Worm (Caenorhabditis elegans) whole organism, L2 larva: ENCODE results near the gene srx-84.
A peak's percentile ranks its signal among the peaks of the same experiment; 100 is the strongest.

ENCODE experiments used
- C34F6.9 ChIP-seq: fragments of 150-350 bp; optimal IDR thresholded peaks from 2 replicates; lab custom pipeline; 2014; ENCODE audit warnings: missing biosample characterization, missing genetic modification characterization
- F13H6.1 ChIP-seq: sonication (generic microtip); optimal IDR thresholded peaks from 2 replicates; lab custom pipeline; 2016; ENCODE audit warnings: missing genetic modification characterization, missing compliant biosample characterization
- R02D3.7 ChIP-seq: fragments of 150-350 bp; optimal IDR thresholded peaks from 2 replicates; lab custom pipeline; 2014; ENCODE audit warnings: missing biosample characterization, missing genetic modification characterization
- Y55F3AM.14 ChIP-seq: fragments of 200-800 bp; sonication (Bioruptor generic); optimal IDR thresholded peaks from 2 replicates; lab custom pipeline; 2018; ENCODE audit warnings: mild to moderate bottlenecking, missing genetic modification characterization, missing compliant biosample characterization
- ZK546.5 ChIP-seq: sonication (generic microtip); optimal IDR thresholded peaks from 2 replicates; lab custom pipeline; 2017; ENCODE audit warnings: missing biosample characterization, missing genetic modification characterization
- alr-1 ChIP-seq: fragments of 150-350 bp; optimal IDR thresholded peaks from 2 replicates; lab custom pipeline; 2014; ENCODE audit warnings: missing biosample characterization, missing genetic modification characterization
- ama-1 ChIP-seq: fragments of 150-350 bp; optimal IDR thresholded peaks from 2 replicates; lab custom pipeline; 2018; ENCODE audit warnings: inconsistent platforms
- ceh-16 ChIP-seq: fragments of 150-350 bp; optimal IDR thresholded peaks from 2 replicates; lab custom pipeline; 2014; ENCODE audit warnings: missing biosample characterization, missing genetic modification characterization
- crh-2 ChIP-seq: sonication (generic microtip); optimal IDR thresholded peaks from 2 replicates; lab custom pipeline; 2017; ENCODE audit warnings: missing biosample characterization, missing genetic modification characterization
- egl-27 ChIP-seq: sonication (generic microtip); optimal IDR thresholded peaks from 3 replicates; lab custom pipeline; 2017; ENCODE audit warnings: missing biosample characterization, missing genetic modification reagents, missing genetic modification characterization
- elt-1 ChIP-seq: fragments of 150-350 bp; optimal IDR thresholded peaks from 2 replicates; lab custom pipeline; 2014; ENCODE audit warnings: missing biosample characterization, missing genetic modification characterization
- elt-3 ChIP-seq: sonication (generic microtip); optimal IDR thresholded peaks from 2 replicates; lab custom pipeline; 2017; ENCODE audit warnings: missing biosample characterization, missing genetic modification characterization
- fos-1 ChIP-seq: fragments of 150-350 bp; optimal IDR thresholded peaks from 2 replicates; lab custom pipeline; 2014; ENCODE audit warnings: missing biosample characterization, missing genetic modification characterization
- gmeb-1 ChIP-seq: fragments of 150-350 bp; optimal IDR thresholded peaks from 2 replicates; lab custom pipeline; 2014; ENCODE audit warnings: missing biosample characterization, missing genetic modification characterization
- lin-11 ChIP-seq: fragments of 150-350 bp; sonication (generic microtip); optimal IDR thresholded peaks from 2 replicates; lab custom pipeline; 2014; ENCODE audit warnings: missing biosample characterization, missing genetic modification characterization, inconsistent platforms, mixed read lengths
- lin-39 ChIP-seq: fragments of 150-350 bp; optimal IDR thresholded peaks from 2 replicates; lab custom pipeline; 2014; ENCODE audit warnings: missing biosample characterization, missing genetic modification reagents, missing genetic modification characterization
- lsy-2 ChIP-seq, 2 experiments: fragments of 150-350 bp in 1 of 2; sonication (generic microtip) in 1 of 2; optimal IDR thresholded peaks; 2 replicates each; lab custom pipeline; 2014 to 2017; ENCODE audit warnings: missing biosample characterization in 2 of 2, missing genetic modification characterization in 2 of 2
- mab-5 ChIP-seq: fragments of 150-350 bp; optimal IDR thresholded peaks from 2 replicates; lab custom pipeline; 2014; ENCODE audit warnings: missing biosample characterization, missing genetic modification characterization
- mbf-1 ChIP-seq: sonication (generic microtip); optimal IDR thresholded peaks from 2 replicates; lab custom pipeline; 2017; ENCODE audit warnings: missing biosample characterization, missing genetic modification characterization
- mdl-1 ChIP-seq, 2 experiments: fragments of 150-350 bp in 1 of 2; sonication (generic microtip) in 1 of 2; optimal IDR thresholded peaks; 2 replicates each; lab custom pipeline; 2017; ENCODE audit warnings: missing biosample characterization in 2 of 2, missing genetic modification characterization in 2 of 2
- nhr-10 ChIP-seq: sonication (generic microtip); optimal IDR thresholded peaks from 2 replicates; lab custom pipeline; 2017; ENCODE audit warnings: missing biosample characterization, missing genetic modification characterization
- nhr-11 ChIP-seq: fragments of 150-350 bp; optimal IDR thresholded peaks from 2 replicates; lab custom pipeline; 2014; ENCODE audit warnings: missing biosample characterization, missing genetic modification characterization
- nhr-12 ChIP-seq: fragments of 150-350 bp; optimal IDR thresholded peaks from 2 replicates; lab custom pipeline; 2014; ENCODE audit warnings: missing biosample characterization, missing genetic modification characterization
- nhr-129 ChIP-seq: fragments of 150-350 bp; optimal IDR thresholded peaks from 2 replicates; lab custom pipeline; 2014; ENCODE audit warnings: missing biosample characterization, missing genetic modification characterization
- nhr-21 ChIP-seq: fragments of 150-350 bp; optimal IDR thresholded peaks from 2 replicates; lab custom pipeline; 2014; ENCODE audit warnings: missing biosample characterization, missing genetic modification characterization
- nhr-23 ChIP-seq: fragments of 150-350 bp; optimal IDR thresholded peaks from 2 replicates; lab custom pipeline; 2014; ENCODE audit warnings: missing biosample characterization, missing genetic modification reagents, missing genetic modification characterization
- nhr-237 ChIP-seq: fragments of 150-350 bp; optimal IDR thresholded peaks from 2 replicates; lab custom pipeline; 2014; ENCODE audit warnings: missing biosample characterization, missing genetic modification characterization
- nhr-25 ChIP-seq: fragments of 150-350 bp; sonication (generic microtip); optimal IDR thresholded peaks from 3 replicates; lab custom pipeline; 2014; ENCODE audit warnings: missing biosample characterization, missing genetic modification characterization
- peb-1 ChIP-seq: fragments of 150-350 bp; optimal IDR thresholded peaks from 2 replicates; lab custom pipeline; 2014; ENCODE audit warnings: missing biosample characterization, missing genetic modification characterization
- sma-3 ChIP-seq: sonication (generic microtip); optimal IDR thresholded peaks from 2 replicates; lab custom pipeline; 2016; ENCODE audit warnings: missing genetic modification reagents, missing genetic modification characterization, missing compliant biosample characterization
- sma-9 ChIP-seq, 2 experiments: fragments of 150-350 bp in 1 of 2; sonication (generic microtip) in 1 of 2; optimal IDR thresholded peaks; 2 replicates each; lab custom pipeline; 2014 to 2016; ENCODE audit warnings: missing genetic modification characterization in 2 of 2, mild to moderate bottlenecking in 1 of 2, missing biosample characterization in 1 of 2, missing compliant biosample characterization in 1 of 2, missing genetic modification reagents in 1 of 2, moderate library complexity in 1 of 2
- unc-39 ChIP-seq: fragments of 150-350 bp; optimal IDR thresholded peaks from 2 replicates; lab custom pipeline; 2014; ENCODE audit warnings: missing biosample characterization, missing genetic modification characterization
- unc-62 ChIP-seq: fragments of 150-350 bp; optimal IDR thresholded peaks from 2 replicates; lab custom pipeline; 2014; ENCODE audit warnings: missing biosample characterization, missing genetic modification reagents, missing genetic modification characterization
- zag-1 ChIP-seq: fragments of 150-350 bp; optimal IDR thresholded peaks from 2 replicates; lab custom pipeline; 2014; ENCODE audit warnings: missing biosample characterization, missing genetic modification characterization
- ztf-1 ChIP-seq: fragments of 200-800 bp; sonication (Bioruptor generic); conservative IDR thresholded peaks from 2 replicates; pipeline ENCODE4 v1.3.6; 2022; ENCODE audit warnings: missing genetic modification characterization, missing compliant biosample characterization

srx-84 gene

DNA sequence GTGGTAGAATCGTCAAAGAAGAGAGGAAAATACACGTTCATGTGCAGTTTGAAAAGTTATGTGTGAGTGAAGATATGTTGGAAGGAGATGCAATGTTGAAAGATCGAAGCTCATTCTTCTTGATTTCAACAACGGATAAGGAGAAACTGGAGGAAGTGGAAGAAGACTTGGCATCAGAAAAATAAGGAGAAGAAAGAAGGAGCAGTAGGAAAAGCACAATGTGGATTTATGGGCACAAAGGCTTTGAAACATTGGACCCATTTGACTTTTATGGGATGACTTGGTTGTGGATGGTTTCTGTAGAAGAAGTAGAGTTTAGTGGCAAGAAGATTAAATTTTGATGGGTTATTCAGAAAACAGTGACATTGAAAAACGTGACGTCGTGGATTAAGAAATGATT, 21.2 kb downstream of the srx-84 start:
- TF ChIP-seq nhr-25 (no peak), mab-5 (peak; percentile 58), zag-1 (tag; lab: Kevin White, UChicago) (no peak)

DNA sequence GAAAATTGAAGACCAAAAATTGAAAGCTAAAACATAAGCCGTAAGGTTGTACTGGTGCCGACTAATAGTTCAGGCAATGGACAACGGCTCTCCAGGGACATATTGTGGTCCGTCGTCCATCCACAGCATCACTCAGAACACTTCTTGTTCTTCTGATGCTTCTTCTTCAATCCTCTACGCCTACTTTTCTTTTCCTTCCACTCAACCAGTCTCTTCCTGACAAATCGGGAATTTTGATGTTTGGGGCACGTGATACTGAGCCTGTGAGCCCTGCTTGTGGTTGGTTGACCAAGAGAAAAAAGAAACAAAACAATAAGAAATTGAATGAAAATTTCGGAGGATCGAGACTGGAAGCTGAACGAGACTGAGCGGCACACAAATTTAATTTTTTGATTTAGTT, 22.4 kb downstream of the srx-84 start:
- TF ChIP-seq lin-39 (tag; lab: Kevin White, UChicago) (no peak), mab-5 (peak; percentile 0), mdl-1 (tag; optimal IDR thresholded peaks at IDR 0.05; lab: Kevin White, UChicago) (peak in 1 of 2 experiments; percentile 3)

DNA sequence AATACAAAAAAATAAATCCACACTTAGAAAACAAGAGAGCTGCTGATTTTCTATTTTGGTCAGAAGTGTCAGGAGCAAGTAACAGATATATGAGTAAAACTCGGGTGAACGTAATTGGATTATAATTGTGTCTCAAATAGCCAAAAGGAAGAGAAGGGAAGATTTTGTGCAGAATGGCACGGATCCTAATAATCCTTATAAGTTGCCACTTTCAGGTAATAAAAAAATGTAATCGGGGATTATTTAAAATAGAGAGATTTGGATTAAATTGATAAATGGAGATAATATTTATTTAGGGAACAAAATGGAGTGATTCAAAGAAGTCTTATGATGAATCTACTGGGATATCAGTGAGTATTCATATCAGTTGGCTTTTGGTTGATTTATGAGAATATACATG, 26.0 kb downstream of the srx-84 start:
- TF ChIP-seq sma-3 (no peak), nhr-11 (tag; lab: Kevin White, UChicago) (no peak), ceh-16 (tag; lab: Kevin White, UChicago) (no peak), lsy-2 (tag; optimal IDR thresholded peaks at IDR 0.05; lab: Kevin White, UChicago) (no peak), elt-1 (tag; lab: Kevin White, UChicago) (no peak), peb-1 (no peak), lin-11 (tag; lab: Kevin White, UChicago) (no peak), mab-5 (no peak), Y55F3AM.14 (GFP tag; lab: Kevin White, UChicago) (no peak), ZK546.5 (tag; lab: Kevin White, UChicago) (no peak), C34F6.9 (no peak), unc-39 (tag; lab: Kevin White, UChicago) (no peak), zag-1 (tag; lab: Kevin White, UChicago) (no peak), nhr-10 (tag; lab: Kevin White, UChicago) (no peak)

DNA sequence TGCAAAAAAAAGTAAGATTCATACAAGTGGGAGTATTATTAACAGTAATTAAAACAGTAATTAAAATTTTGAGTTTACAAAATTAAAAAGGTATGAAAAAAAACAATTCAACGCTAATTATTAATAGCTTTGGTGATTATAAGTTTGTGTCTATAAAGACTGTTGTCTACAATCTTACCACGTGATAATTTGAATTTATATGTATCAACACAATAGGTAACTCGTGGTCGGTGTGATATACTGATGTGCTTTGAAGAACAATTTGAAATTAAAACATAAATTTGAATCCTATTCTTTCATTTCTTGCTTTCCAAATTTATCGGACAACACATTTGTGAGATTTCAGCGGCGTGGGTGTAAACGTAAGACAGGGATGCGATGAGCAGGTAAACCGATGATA, 28.9 kb downstream of the srx-84 start:
- no peak for TF ChIP-seq R02D3.7 (tag; lab: Kevin White, UChicago)
- TF ChIP-seq lin-39 (tag; lab: Kevin White, UChicago) = no peak
- TF ChIP-seq lsy-2 (tag; optimal IDR thresholded peaks at IDR 0.05; lab: Kevin White, UChicago) = no peak
- TF ChIP-seq ztf-1 = no peak
- TF ChIP-seq nhr-21 (tag; lab: Kevin White, UChicago) = no peak
- no peak for TF ChIP-seq unc-62
- no peak for TF ChIP-seq C34F6.9
- no peak for TF ChIP-seq zag-1 (tag; lab: Kevin White, UChicago)
- no peak for TF ChIP-seq ceh-16 (tag; lab: Kevin White, UChicago)
- TF ChIP-seq nhr-11 (tag; lab: Kevin White, UChicago) = no peak

DNA sequence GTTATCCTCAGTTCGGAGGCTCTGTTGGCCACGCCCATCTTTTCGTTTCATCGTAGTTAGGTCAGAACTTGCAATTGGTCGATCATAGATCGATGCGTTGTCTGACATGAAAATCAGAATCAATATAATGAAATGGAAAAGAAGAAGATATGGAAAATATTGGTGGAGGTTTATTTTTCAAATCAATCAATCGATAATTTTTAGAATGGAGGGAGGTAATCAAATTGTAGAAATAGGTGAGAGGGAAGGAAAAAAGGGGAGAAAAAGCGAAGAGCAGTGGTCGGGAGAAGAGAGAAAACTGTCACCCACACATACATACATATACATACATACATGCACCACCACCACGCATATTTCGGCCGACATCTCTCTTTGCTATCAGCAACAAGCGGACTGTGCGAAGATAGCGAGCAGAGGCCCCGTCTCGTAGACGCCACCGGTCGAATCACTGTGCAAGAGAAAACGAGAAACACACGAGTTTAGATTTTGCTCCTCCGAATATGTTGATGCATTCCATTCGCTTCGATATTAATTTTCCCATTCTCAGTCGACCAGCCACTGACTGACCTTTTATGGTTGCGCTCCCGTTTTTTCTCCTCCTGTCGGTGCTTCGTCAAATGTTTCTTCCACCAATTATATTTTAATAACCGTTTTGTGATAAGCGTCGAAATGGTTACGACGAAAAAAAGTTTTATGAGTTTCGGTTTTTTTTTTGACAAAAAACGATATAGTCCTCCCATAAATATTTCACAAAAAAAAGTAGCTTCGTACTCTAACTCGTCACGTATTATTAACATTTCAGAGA, 30.5 kb downstream of the srx-84 start, which contains the start of gene F35B12.10:
TSS of gene F35B12.10 (minus strand) at position 51 of the 805 bp plus-strand sequence.
- TF ChIP-seq nhr-129 (tag; lab: Kevin White, UChicago) = no peak
- no peak for TF ChIP-seq mdl-1 (tag; optimal IDR thresholded peaks at IDR 0.05; lab: Kevin White, UChicago)
- TF ChIP-seq alr-1 (tag; lab: Kevin White, UChicago) = no peak
- TF ChIP-seq unc-62 = no peak
- peak; percentile 55 for TF ChIP-seq fos-1
- TF ChIP-seq sma-9 (GFP tag; optimal IDR thresholded peaks at IDR 0.05; lab: Kevin White, UChicago) = peak; percentile 58
- no peak for TF ChIP-seq sma-9 (tag; optimal IDR thresholded peaks at IDR 0.05; lab: Kevin White, UChicago)
- peak; percentile 27 for TF ChIP-seq F13H6.1
- peak; percentile 28 for TF ChIP-seq crh-2 (tag; lab: Kevin White, UChicago)
- no peak for TF ChIP-seq egl-27 (tag; lab: Kevin White, UChicago)
- no peak for TF ChIP-seq elt-3 (tag; lab: Kevin White, UChicago)
- peak; percentile 26 for TF ChIP-seq gmeb-1 (tag; lab: Kevin White, UChicago)
- peak; percentile 49 for TF ChIP-seq sma-3
- no peak for TF ChIP-seq peb-1

DNA sequence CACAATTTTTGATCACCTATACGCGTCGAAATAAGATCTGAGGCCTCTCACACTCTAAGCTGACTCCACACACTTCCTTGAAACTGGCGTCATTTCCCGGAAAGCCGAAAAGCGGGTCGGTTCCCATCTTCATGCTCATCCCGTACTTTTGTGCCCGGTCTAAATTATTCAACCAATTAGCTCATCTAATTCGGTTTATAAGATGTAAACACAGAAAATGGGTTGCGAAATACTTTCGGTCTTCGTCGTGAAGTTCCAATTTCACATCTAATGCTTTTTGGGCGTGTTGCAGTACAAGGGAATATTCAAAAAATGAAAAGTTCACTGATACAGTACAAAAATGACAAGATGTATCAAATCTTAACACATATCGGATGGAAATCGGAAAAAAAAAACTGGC, 32.2 kb downstream of the srx-84 start:
- no peak for TF ChIP-seq sma-9 (GFP tag; optimal IDR thresholded peaks at IDR 0.05; lab: Kevin White, UChicago)
- TF ChIP-seq sma-9 (tag; optimal IDR thresholded peaks at IDR 0.05; lab: Kevin White, UChicago) = no peak
- TF ChIP-seq R02D3.7 (tag; lab: Kevin White, UChicago) = no peak
- no peak for TF ChIP-seq nhr-23
- TF ChIP-seq gmeb-1 (tag; lab: Kevin White, UChicago) = no peak
- TF ChIP-seq nhr-12 = no peak
- TF ChIP-seq sma-3 = no peak
- no peak for TF ChIP-seq elt-3 (tag; lab: Kevin White, UChicago)
- TF ChIP-seq fos-1 = no peak
- TF ChIP-seq mdl-1 (tag; optimal IDR thresholded peaks at IDR 0.05; lab: Kevin White, UChicago) = no peak
- no peak for TF ChIP-seq ama-1
- TF ChIP-seq nhr-237 (tag; lab: Kevin White, UChicago) = no peak
- TF ChIP-seq ceh-16 (tag; lab: Kevin White, UChicago) = no peak
- no peak for TF ChIP-seq alr-1 (tag; lab: Kevin White, UChicago)
- no peak for TF ChIP-seq crh-2 (tag; lab: Kevin White, UChicago)
- no peak for TF ChIP-seq mbf-1 (tag; lab: Kevin White, UChicago)
- no peak for TF ChIP-seq lsy-2 (tag; optimal IDR thresholded peaks at IDR 0.05; lab: Kevin White, UChicago)
- TF ChIP-seq, all 48 proteins: peak for 0
